Worm (Caenorhabditis elegans) whole organism, L4 larva: ENCODE data around the gene T28C6.11.

Source experiments
- F26F4.8 ChIP-seq: fragments of 200-800 bp; sonication (Bioruptor generic); conservative IDR thresholded peaks from 2 replicates; pipeline ENCODE4 v1.3.6; 2022; ENCODE audit warnings: missing genetic modification characterization, missing compliant biosample characterization
- T20F7.1 ChIP-seq: fragments of 200-800 bp; sonication (Bioruptor generic); optimal IDR thresholded peaks from 2 replicates; lab custom pipeline; 2018; ENCODE audit warnings: mild to moderate bottlenecking, missing genetic modification characterization, missing compliant biosample characterization
- ZK546.5 ChIP-seq, 2 experiments: sonication (generic microtip); optimal IDR thresholded peaks; 2 replicates each; lab custom pipeline; 2017; ENCODE audit warnings: missing biosample characterization in 2 of 2, missing genetic modification characterization in 2 of 2
- aha-1 ChIP-seq: fragments of 150-350 bp; peaks from one replicate; lab custom pipeline; 2014; ENCODE audit warnings: missing biosample characterization, missing genetic modification characterization
- attf-4 ChIP-seq: sonication (generic microtip); optimal IDR thresholded peaks from 3 replicates; lab custom pipeline; 2017; ENCODE audit warnings: missing biosample characterization, missing genetic modification characterization
- ceh-32 ChIP-seq: sonication (generic microtip); optimal IDR thresholded peaks from 2 replicates; lab custom pipeline; 2016; ENCODE audit warnings: mild to moderate bottlenecking, missing genetic modification characterization, missing compliant biosample characterization; ENCODE audit not compliant: poor library complexity
- daf-16 ChIP-seq, 3 experiments: sonication (generic microtip); optimal IDR thresholded peaks; 2 replicates each; lab custom pipeline; 2016 to 2017; ENCODE audit warnings: missing genetic modification characterization in 3 of 3, missing genetic modification reagents in 3 of 3, mild to moderate bottlenecking in 2 of 3, missing compliant biosample characterization in 2 of 3, missing biosample characterization in 1 of 3, moderate library complexity in 1 of 3
- daf-8 ChIP-seq: fragments of 200-800 bp; sonication (Bioruptor generic); IDR thresholded peaks from 2 replicates; pipeline ENCODE4 v1.3.6; 2022; ENCODE audit warnings: missing genetic modification characterization, missing compliant biosample characterization
- dmd-6 ChIP-seq: fragments of 200-800 bp; sonication (Bioruptor generic); IDR thresholded peaks from 2 replicates; pipeline ENCODE4 v1.3.6; 2022; ENCODE audit warnings: missing genetic modification reagents, missing genetic modification characterization, missing compliant biosample characterization
- dmd-8 ChIP-seq: fragments of 200-800 bp; sonication (Bioruptor generic); IDR thresholded peaks from 2 replicates; pipeline ENCODE4 v1.3.6; 2022; ENCODE audit warnings: missing genetic modification characterization, missing compliant biosample characterization
- dve-1 ChIP-seq: sonication (generic microtip); optimal IDR thresholded peaks from 2 replicates; lab custom pipeline; 2017; ENCODE audit warnings: antibody characterized with exemption, mild to moderate bottlenecking, missing genetic modification characterization, missing compliant biosample characterization; ENCODE audit not compliant: insufficient read depth
- hif-1 ChIP-seq, 2 experiments: sonication (generic microtip); optimal IDR thresholded peaks; 2 replicates each; lab custom pipeline; 2016 to 2017; ENCODE audit warnings: missing compliant biosample characterization in 2 of 2, missing genetic modification characterization in 2 of 2, missing genetic modification reagents in 2 of 2, missing genotype in 2 of 2, mild to moderate bottlenecking in 1 of 2
- hlh-11 ChIP-seq: fragments of 200-800 bp; sonication (Bioruptor generic); optimal IDR thresholded peaks from 2 replicates; lab custom pipeline; 2018; ENCODE audit warnings: mild to moderate bottlenecking, missing genetic modification characterization, missing compliant biosample characterization
- lin-1 ChIP-seq: fragments of 200-800 bp; sonication (Bioruptor generic); IDR thresholded peaks from 2 replicates; pipeline ENCODE4 v1.3.6; 2022; ENCODE audit warnings: missing genetic modification reagents, missing genetic modification characterization, missing compliant biosample characterization
- lin-29 ChIP-seq: fragments of 200-800 bp; sonication (Bioruptor generic); IDR thresholded peaks from 2 replicates; pipeline ENCODE4 v1.3.6; 2022; ENCODE audit warnings: missing genetic modification reagents, missing genetic modification characterization, missing compliant biosample characterization
- lin-38 ChIP-seq: fragments of 200-800 bp; sonication (Bioruptor generic); IDR thresholded peaks from 2 replicates; pipeline ENCODE4 v1.3.6; 2022; ENCODE audit warnings: missing genetic modification reagents, missing genetic modification characterization, missing compliant biosample characterization
- mdt-29 ChIP-seq: fragments of 200-800 bp; sonication (Bioruptor generic); IDR thresholded peaks from 2 replicates; pipeline ENCODE4 v1.3.6; 2022; ENCODE audit warnings: missing genetic modification reagents, missing genetic modification characterization, missing compliant biosample characterization
- mep-1 ChIP-seq: fragments of 150-350 bp; sonication (generic microtip); optimal IDR thresholded peaks from 3 replicates; lab custom pipeline; 2014; ENCODE audit warnings: missing biosample characterization, missing genetic modification characterization
- mes-2 ChIP-seq: sonication (generic microtip); optimal IDR thresholded peaks from 2 replicates; lab custom pipeline; 2016; ENCODE audit warnings: missing genotype, mild to moderate bottlenecking, missing genetic modification characterization, missing compliant biosample characterization; ENCODE audit not compliant: poor library complexity, severe bottlenecking
- nhr-10 ChIP-seq: fragments of 150-350 bp; optimal IDR thresholded peaks from 2 replicates; lab custom pipeline; 2014; ENCODE audit warnings: missing biosample characterization, missing genetic modification characterization
- nhr-111 ChIP-seq: fragments of 200-800 bp; sonication (Bioruptor generic); optimal IDR thresholded peaks from 2 replicates; lab custom pipeline; 2018; ENCODE audit warnings: mild to moderate bottlenecking, missing genetic modification characterization, missing compliant biosample characterization
- nhr-28 ChIP-seq: fragments of 150-350 bp; optimal IDR thresholded peaks from 2 replicates; lab custom pipeline; 2014; ENCODE audit warnings: missing biosample characterization, missing genetic modification characterization
- nhr-41 ChIP-seq: fragments of 200-800 bp; sonication (Bioruptor generic); IDR thresholded peaks from 2 replicates; pipeline ENCODE4 v1.3.6; 2022; ENCODE audit warnings: missing genetic modification reagents, missing genetic modification characterization, missing compliant biosample characterization
- nhr-42 ChIP-seq: fragments of 200-800 bp; sonication (Bioruptor generic); IDR thresholded peaks from 2 replicates; pipeline ENCODE4 v1.3.6; 2022; ENCODE audit warnings: missing genetic modification characterization, missing compliant biosample characterization
- nhr-76 ChIP-seq: fragments of 150-350 bp; optimal IDR thresholded peaks from 2 replicates; lab custom pipeline; 2014; ENCODE audit warnings: missing biosample characterization, missing genetic modification characterization
- php-3 ChIP-seq: fragments of 200-800 bp; sonication (Bioruptor generic); IDR thresholded peaks from 2 replicates; pipeline ENCODE4 v1.3.6; 2022; ENCODE audit warnings: missing genetic modification reagents, missing genetic modification characterization, missing compliant biosample characterization
- pqm-1 ChIP-seq: sonication (generic microtip); optimal IDR thresholded peaks from 2 replicates; lab custom pipeline; 2017; ENCODE audit warnings: missing biosample characterization, missing genetic modification characterization
- sdz-12 ChIP-seq: fragments of 200-800 bp; sonication (Bioruptor generic); optimal IDR thresholded peaks from 2 replicates; lab custom pipeline; 2018; ENCODE audit warnings: mild to moderate bottlenecking, missing genetic modification characterization, missing compliant biosample characterization
- set-16 ChIP-seq: fragments of 200-800 bp; sonication (Bioruptor generic); IDR thresholded peaks from 2 replicates; pipeline ENCODE4 v1.3.6; 2022; ENCODE audit warnings: missing genetic modification reagents, missing genetic modification characterization, missing compliant biosample characterization
- skn-1 ChIP-seq: fragments of 150-350 bp; optimal IDR thresholded peaks from 2 replicates; lab custom pipeline; 2014; ENCODE audit warnings: missing biosample characterization, missing genetic modification characterization
- spr-3 ChIP-seq: fragments of 200-800 bp; sonication (Bioruptor generic); optimal IDR thresholded peaks from 2 replicates; lab custom pipeline; 2018; ENCODE audit warnings: mild to moderate bottlenecking, missing genetic modification characterization, missing compliant biosample characterization
- tag-97 ChIP-seq: fragments of 200-800 bp; sonication (Bioruptor generic); IDR thresholded peaks from 2 replicates; pipeline ENCODE4 v1.3.6; 2022; ENCODE audit warnings: missing genetic modification characterization, missing compliant biosample characterization
- zag-1 ChIP-seq: fragments of 150-350 bp; optimal IDR thresholded peaks from 2 replicates; lab custom pipeline; 2014; ENCODE audit warnings: missing biosample characterization, missing genetic modification characterization
- zip-11 ChIP-seq: fragments of 200-800 bp; sonication (Bioruptor generic); IDR thresholded peaks from 2 replicates; pipeline ENCODE4 v1.3.6; 2022; ENCODE audit warnings: missing genetic modification characterization, missing compliant biosample characterization
- ztf-7 ChIP-seq: fragments of 150-350 bp; optimal IDR thresholded peaks from 2 replicates; lab custom pipeline; 2014; ENCODE audit warnings: missing biosample characterization, missing genetic modification characterization

Gene T28C6.11

DNA sequence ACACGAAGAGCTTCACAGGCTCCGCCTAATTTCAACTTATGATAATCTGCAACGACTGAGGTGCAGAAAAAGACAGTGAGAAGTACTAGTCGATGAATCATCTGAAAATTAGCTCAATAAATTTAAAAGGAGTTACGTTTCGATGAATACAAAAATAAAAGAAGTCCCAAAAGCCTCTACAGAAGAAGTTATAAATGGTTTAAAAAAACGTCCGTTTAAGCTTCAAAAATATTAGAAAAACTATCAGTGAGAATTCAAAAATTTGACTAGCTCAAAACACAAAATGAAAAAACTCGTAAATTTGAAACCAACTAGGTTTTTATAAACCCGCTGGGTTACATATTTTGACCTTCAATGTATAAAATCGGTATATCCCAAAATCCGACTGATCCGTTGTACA, 15.9 kb upstream of the T28C6.11 start, which contains the start of gene T11B7.5:
Gene T11B7.5 (minus strand): TSS at position 101 of the 400 bp plus-strand sequence.
- TF ChIP-seq mep-1 (tag; lab: Kevin White, UChicago) (no peak), lin-1 (no peak), aha-1 (tag; lab: Kevin White, UChicago) (peak; percentile 17), sdz-12 (GFP tag; lab: Kevin White, UChicago) (no peak), tag-97 (no peak), mes-2 (tag; lab: Kevin White, UChicago) (no peak)

DNA sequence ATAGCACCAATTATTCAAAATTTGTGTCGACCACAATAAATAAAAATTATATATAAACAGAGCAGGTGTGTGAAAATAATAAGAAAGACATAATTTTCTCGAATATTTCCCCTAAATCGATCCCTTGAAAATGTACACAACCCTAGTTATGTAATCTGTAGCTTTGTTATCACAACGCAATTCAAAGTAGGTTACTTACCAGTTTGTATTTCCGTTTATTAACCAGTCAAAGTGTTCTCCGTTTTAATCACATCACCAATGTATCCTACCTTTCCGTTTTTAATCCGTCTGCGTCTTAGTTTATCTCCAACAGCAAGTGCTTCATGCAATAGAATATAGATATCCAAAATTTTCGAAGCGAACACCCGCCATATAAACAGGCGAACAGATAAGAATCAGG, 13.2 kb upstream of the T28C6.11 start:
- TF ChIP-seq nhr-76 (no peak), aha-1 (tag; lab: Kevin White, UChicago) (peak; percentile 67), dmd-8 (GFP tag; lab: Robert Waterston, UW) (no peak)

DNA sequence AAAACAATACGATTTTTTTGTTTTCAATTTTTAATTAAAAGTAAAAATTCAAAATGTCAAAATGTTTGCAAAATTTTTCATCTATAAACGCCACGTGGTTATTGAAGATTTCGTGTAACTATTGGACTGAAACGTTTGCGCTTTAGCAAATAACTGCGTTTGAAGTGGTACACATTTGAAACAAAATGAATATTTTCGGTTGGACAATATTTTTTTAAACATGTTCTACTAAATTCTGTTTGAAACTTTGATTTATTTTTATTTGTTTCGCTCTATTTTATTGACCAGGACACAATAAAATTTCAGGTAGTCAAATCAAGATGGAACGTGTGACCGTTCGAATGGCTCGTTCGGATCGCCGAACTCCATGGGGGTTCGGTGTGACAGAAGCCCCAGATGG, 12.1 kb upstream of the T28C6.11 start, which contains the start of gene alp-1:
Gene alp-1 (plus strand): TSS at position 301 of the 400 bp plus-strand sequence.
- no peak for TF ChIP-seq nhr-10 (tag; lab: Kevin White, UChicago)
- TF ChIP-seq nhr-42 (GFP tag; lab: Robert Waterston, UW) = no peak

DNA sequence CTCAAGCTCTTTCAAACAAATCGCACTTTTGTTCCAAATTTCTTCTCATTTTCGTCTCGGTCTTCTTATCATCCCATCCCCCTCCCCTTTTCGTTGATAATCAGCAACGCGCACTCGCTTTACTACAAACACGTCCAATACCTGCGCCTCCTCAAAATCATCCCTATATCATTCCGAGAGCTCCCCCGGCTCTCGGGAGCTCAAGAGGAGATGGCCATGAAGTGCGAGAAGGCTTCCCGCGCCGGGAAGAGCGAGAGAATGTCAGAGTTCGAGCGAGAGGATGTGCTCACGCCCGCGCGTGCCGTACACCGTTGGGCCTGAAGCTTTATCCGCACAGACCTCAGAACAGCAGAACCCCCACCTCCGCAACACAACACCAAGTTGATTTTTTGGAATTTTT, 10.7 kb upstream of the T28C6.11 start:
- TF ChIP-seq nhr-28 (tag; lab: Kevin White, UChicago) = peak; percentile 13
- TF ChIP-seq set-16 (GFP tag; lab: Robert Waterston, UW) = peak; percentile 92
- TF ChIP-seq hlh-11 (tag; lab: Kevin White, UChicago) = peak; percentile 1
- 0 out of 2 replicates have a peak, but pooled peaks have one; percentile 26 for TF ChIP-seq lin-29 (GFP tag; lab: Robert Waterston, UW)
- no peak for TF ChIP-seq nhr-10 (tag; lab: Kevin White, UChicago)
- 0 out of 2 replicates have a peak, but pooled peaks have one; percentile 57 for TF ChIP-seq dmd-8 (GFP tag; lab: Robert Waterston, UW)
- TF ChIP-seq aha-1 (tag; lab: Kevin White, UChicago) = no peak

DNA sequence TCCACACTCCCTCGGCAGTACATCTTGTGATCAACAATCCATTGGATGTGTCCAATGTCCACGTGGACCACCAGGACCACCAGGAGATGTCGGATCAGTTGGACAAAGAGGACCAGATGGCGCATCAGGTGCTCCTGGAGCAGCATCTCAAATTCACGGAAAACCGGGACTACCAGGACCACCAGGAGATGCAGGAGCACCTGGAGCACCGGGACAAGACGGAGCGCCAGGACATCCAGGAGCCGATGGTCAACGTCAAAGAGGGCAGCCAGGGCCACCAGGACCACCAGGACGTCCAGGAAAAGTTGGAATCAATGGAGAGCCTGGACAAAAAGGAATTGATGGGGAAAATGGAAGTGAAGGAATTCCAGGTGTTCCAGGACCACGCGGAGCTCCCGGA, 8.9 kb upstream of the T28C6.11 start:
- TF ChIP-seq zag-1 (tag; lab: Kevin White, UChicago) (no peak), set-16 (GFP tag; lab: Robert Waterston, UW) (peak; percentile 85), nhr-28 (tag; lab: Kevin White, UChicago) (no peak), nhr-111 (GFP tag; lab: Kevin White, UChicago) (no peak), mes-2 (tag; lab: Kevin White, UChicago) (no peak), daf-8 (GFP tag; lab: Robert Waterston, UW) (no peak), dmd-8 (GFP tag; lab: Robert Waterston, UW) (no peak), daf-16 (GFP tag; optimal IDR thresholded peaks at IDR 0.05; lab: Kevin White, UChicago) (no peak), daf-16 (tag; optimal IDR thresholded peaks at IDR 0.05; lab: Kevin White, UChicago) (no peak)
- TF ChIP-seq, all 104 proteins: peak for 1

DNA sequence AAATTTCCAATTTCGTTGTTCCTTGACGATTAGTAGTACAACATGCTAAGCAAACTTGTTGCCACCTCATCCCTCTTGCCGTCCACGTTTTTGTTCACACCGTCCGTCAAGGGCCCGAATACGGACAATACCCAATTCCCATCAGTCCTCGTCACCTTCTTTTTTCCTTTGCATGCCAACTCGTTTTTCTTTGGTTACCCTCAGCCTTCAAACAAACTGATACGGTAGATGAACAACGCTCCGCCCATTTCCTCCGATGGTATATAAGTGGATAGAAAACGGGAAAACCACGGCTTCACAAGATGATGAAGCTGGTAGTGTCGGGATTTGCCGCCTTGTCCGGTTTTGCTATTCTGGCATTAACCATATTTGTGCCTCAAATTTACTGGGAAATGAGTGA, 7.9 kb upstream of the T28C6.11 start, which contains the start of gene col-118:
Gene col-118 (plus strand): TSS at position 301 of the 400 bp plus-strand sequence.
- TF ChIP-seq attf-4 (tag; lab: Kevin White, UChicago) (no peak), skn-1 (no peak), hlh-11 (tag; lab: Kevin White, UChicago) (no peak), mdt-29 (GFP tag; lab: Robert Waterston, UW) (no peak)

DNA sequence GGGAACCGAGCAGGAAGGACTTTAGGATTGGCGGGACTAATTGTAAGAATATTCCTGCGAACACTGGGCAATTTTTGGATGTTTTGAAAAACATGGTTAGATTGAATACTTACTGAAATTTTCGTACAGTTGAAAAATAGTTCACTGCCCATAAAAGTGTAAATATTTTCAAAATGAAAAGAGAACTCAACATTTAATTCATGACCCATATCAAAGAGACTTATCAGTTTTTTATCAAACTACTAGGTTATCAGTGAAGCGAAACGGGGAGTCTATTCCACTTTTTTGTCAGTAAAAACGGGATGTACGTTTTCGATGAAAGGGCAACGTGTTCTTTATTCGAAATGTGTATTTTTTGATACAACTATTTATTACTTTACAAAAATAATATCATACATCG, 5.9 kb upstream of the T28C6.11 start:
- TF ChIP-seq php-3 (GFP tag; lab: Robert Waterston, UW) (no peak), T20F7.1 (GFP tag; lab: Kevin White, UChicago) (peak; percentile 5), lin-38 (GFP tag; lab: Robert Waterston, UW) (no peak), dmd-6 (peak; percentile 39; the same call in 1 of the 2 replicates), zip-11 (GFP tag; lab: Robert Waterston, UW) (no peak), F26F4.8 (GFP tag; lab: Robert Waterston, UW) (no peak), pqm-1 (peak; percentile 94), ZK546.5 (tag; optimal IDR thresholded peaks at IDR 0.05; lab: Kevin White, UChicago) (no peak), nhr-41 (GFP tag; lab: Robert Waterston, UW) (no peak), dve-1 (tag; lab: Kevin White, UChicago) (peak; percentile 32), ztf-7 (tag; lab: Kevin White, UChicago) (no peak), hlh-11 (tag; lab: Kevin White, UChicago) (peak; percentile 36), spr-3 (GFP tag; lab: Kevin White, UChicago) (no peak), nhr-28 (tag; lab: Kevin White, UChicago) (peak; percentile 62), nhr-111 (GFP tag; lab: Kevin White, UChicago) (no peak), daf-16 (GFP tag; optimal IDR thresholded peaks at IDR 0.05; lab: Kevin White, UChicago) (no peak), daf-16 (tag; optimal IDR thresholded peaks at IDR 0.05; lab: Kevin White, UChicago) (peak; percentile 56), tag-97 (no peak), hif-1 (tag; optimal IDR thresholded peaks at IDR 0.05; lab: Kevin White, UChicago) (no peak), ceh-32 (tag; lab: Kevin White, UChicago) (no peak), nhr-76 (no peak)
